Worm (Caenorhabditis elegans) whole organism, early embryonic: ENCODE data around the gene snr-4.

Experiments
- B0310.2 ChIP-seq: sonication (generic microtip); optimal IDR thresholded peaks from 2 replicates; lab custom pipeline; 2016; ENCODE audit warnings: mild to moderate bottlenecking, missing genetic modification characterization, missing compliant biosample characterization
- F13C5.2 ChIP-seq: sonication (generic microtip); optimal IDR thresholded peaks from 2 replicates; lab custom pipeline; 2017; ENCODE audit warnings: mild to moderate bottlenecking, missing genetic modification characterization, inconsistent platforms, missing compliant biosample characterization
- aly-1 ChIP-seq: sonication (generic microtip); optimal IDR thresholded peaks from 2 replicates; lab custom pipeline; 2016; ENCODE audit warnings: missing genetic modification characterization, missing compliant biosample characterization
- ama-1 ChIP-seq: fragments of 150-350 bp; optimal IDR thresholded peaks from 2 replicates; lab custom pipeline; 2014
- ceh-13 ChIP-seq: fragments of 200-800 bp; sonication (Bioruptor generic); optimal IDR thresholded peaks from 2 replicates; lab custom pipeline; 2018; ENCODE audit warnings: mild to moderate bottlenecking, missing genetic modification characterization, missing compliant biosample characterization
- ceh-36 ChIP-seq: sonication (generic microtip); optimal IDR thresholded peaks from 2 replicates; lab custom pipeline; 2016; ENCODE audit warnings: missing genetic modification characterization, inconsistent platforms, missing compliant biosample characterization
- ets-7 ChIP-seq: sonication (generic microtip); optimal IDR thresholded peaks from 2 replicates; lab custom pipeline; 2016; ENCODE audit warnings: missing genotype, missing genetic modification characterization, missing compliant biosample characterization
- flt-1 ChIP-seq: fragments of 200-800 bp; sonication (Bioruptor generic); IDR thresholded peaks from 2 replicates; pipeline ENCODE4 v1.3.6; 2022; ENCODE audit warnings: missing genetic modification characterization, missing compliant biosample characterization
- hmbx-1 ChIP-seq: sonication (generic microtip); optimal IDR thresholded peaks from 2 replicates; lab custom pipeline; 2016; ENCODE audit warnings: mild to moderate bottlenecking, missing genetic modification characterization, missing compliant biosample characterization
- hmg-4 ChIP-seq: fragments of 200-800 bp; sonication (Bioruptor generic); optimal IDR thresholded peaks from 2 replicates; lab custom pipeline; 2018; ENCODE audit warnings: mild to moderate bottlenecking, missing genetic modification characterization, missing compliant biosample characterization
- hnd-1 ChIP-seq: sonication (generic microtip); optimal IDR thresholded peaks from 2 replicates; lab custom pipeline; 2016; ENCODE audit warnings: missing genetic modification characterization, missing compliant biosample characterization
- pes-1 ChIP-seq: fragments of 200-800 bp; sonication (Bioruptor generic); IDR thresholded peaks from 2 replicates; pipeline ENCODE4 v1.3.6; 2022; ENCODE audit warnings: missing genetic modification reagents, missing genetic modification characterization, missing compliant biosample characterization
- scrt-1 ChIP-seq: fragments of 200-800 bp; sonication (Bioruptor generic); IDR thresholded peaks from 2 replicates; pipeline ENCODE4 v1.3.6; 2022; ENCODE audit warnings: missing genetic modification characterization, missing compliant biosample characterization
- sea-1 ChIP-seq: fragments of 200-800 bp; sonication (Bioruptor generic); conservative IDR thresholded peaks from 2 replicates; pipeline ENCODE4 v1.3.6; 2022; ENCODE audit warnings: missing genetic modification characterization, missing compliant biosample characterization
- tbx-11 ChIP-seq: fragments of 200-800 bp; sonication (Bioruptor generic); IDR thresholded peaks from 2 replicates; pipeline ENCODE4 v1.3.6; 2022; ENCODE audit warnings: missing genetic modification characterization, missing compliant biosample characterization
- tbx-37 ChIP-seq: fragments of 200-800 bp; sonication (Bioruptor generic); conservative IDR thresholded peaks from 2 replicates; pipeline ENCODE4 v1.3.6; 2022; ENCODE audit warnings: missing genetic modification reagents, missing genetic modification characterization, missing compliant biosample characterization
- tra-4 ChIP-seq: sonication (generic microtip); optimal IDR thresholded peaks from 2 replicates; lab custom pipeline; 2017; ENCODE audit warnings: missing genetic modification characterization, missing compliant biosample characterization

Gene snr-4

DNA sequence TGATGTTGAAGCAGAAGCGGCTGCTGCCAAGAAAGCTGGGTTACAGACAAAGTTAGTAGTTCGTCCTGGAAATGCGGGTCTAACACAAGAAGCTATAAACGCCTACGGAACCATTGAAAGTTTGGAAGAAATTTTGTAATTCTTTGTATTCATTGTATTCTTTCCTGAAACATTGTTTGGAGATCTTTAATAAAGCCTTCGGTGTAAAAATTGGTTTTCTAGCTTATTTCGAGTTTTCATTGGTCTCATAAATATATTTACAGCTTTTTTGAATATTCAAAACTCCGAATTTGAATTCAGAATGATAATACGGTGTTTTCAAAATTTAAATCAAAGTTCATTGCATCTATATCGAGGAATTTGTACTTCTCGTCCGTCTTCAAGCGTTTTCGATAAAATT, 44.7 kb downstream of the snr-4 start, which contains the start of gene F58H1.8:
F58H1.8 (plus strand) TSS at position 301 of the 400 bp plus-strand sequence.
- TF ChIP-seq flt-1 (GFP tag; lab: Robert Waterston, UW), result no peak
- no peak for TF ChIP-seq tbx-11 (GFP tag; lab: Robert Waterston, UW)
- TF ChIP-seq tbx-37 (GFP tag; lab: Robert Waterston, UW), result no peak
- TF ChIP-seq aly-1 (tag; lab: Kevin White, UChicago), result no peak
- TF ChIP-seq pes-1, result no peak
- TF ChIP-seq B0310.2 (tag; lab: Kevin White, UChicago), result no peak
- TF ChIP-seq ceh-36, result no peak
- no peak for TF ChIP-seq ama-1
- no peak for TF ChIP-seq sea-1 (GFP tag; lab: Robert Waterston, UW)
- no peak for TF ChIP-seq tra-4 (tag; lab: Kevin White, UChicago)
- TF ChIP-seq scrt-1, result no peak
- no peak for TF ChIP-seq ets-7 (tag; lab: Kevin White, UChicago)
- no peak for TF ChIP-seq hmbx-1 (tag; lab: Kevin White, UChicago)
- TF ChIP-seq ceh-13, result no peak
- TF ChIP-seq F13C5.2, result no peak
- TF ChIP-seq hnd-1 (tag; lab: Kevin White, UChicago), result no peak
- no peak for TF ChIP-seq hmg-4

DNA sequence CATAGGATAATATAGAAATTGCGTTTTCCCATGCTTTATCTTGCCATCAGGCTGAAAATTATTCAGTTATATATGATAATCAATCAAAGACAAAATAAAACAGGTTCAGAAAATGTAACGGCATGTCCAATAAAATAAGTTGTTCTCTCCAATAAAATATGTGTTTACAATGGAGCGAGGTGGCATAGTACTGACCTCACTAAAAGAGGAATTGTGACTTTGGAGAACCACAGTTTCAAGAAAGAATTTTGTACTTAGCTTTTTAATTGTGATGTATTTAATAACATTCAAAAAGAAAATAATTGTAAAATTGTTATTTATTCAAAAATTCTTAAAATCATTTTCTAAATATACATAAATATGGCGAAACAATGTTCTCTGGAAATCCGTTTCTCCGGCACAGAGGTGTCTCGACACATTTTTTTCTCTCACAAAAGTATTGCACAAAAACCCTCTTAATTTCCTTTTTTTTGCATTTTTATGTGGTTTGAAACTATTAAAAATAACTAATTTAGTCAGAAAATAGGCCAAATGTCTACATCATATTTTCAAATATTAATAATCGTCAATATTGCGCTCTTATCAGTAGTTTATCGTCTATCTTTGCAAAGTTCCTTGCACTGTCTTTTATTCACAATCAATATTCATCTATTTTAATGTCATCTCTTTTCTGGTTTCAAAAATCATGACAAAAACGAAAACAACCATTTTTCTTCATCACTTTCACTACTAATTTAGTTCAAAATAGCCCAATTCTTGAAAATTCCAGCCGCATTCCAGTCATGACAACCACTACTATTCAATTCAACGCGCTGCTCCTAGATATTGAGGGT, 46.1 kb downstream of the snr-4 start, which contains the start of the genes aman-2 and F58H1.3:
aman-2 (minus strand) TSS at position 51 of the 833 bp plus-strand sequence.
F58H1.3 (plus strand) TSS at position 783 of the 833 bp plus-strand sequence.
- TF ChIP-seq hmbx-1 (tag; lab: Kevin White, UChicago), result peak; percentile 34
- peak; percentile 14 for TF ChIP-seq tra-4 (tag; lab: Kevin White, UChicago)
- peak; percentile 30 for TF ChIP-seq F13C5.2
- TF ChIP-seq ceh-13, result no peak
- peak; percentile 18; the same call in 1 of the 2 replicates for TF ChIP-seq tbx-37 (GFP tag; lab: Robert Waterston, UW)

DNA sequence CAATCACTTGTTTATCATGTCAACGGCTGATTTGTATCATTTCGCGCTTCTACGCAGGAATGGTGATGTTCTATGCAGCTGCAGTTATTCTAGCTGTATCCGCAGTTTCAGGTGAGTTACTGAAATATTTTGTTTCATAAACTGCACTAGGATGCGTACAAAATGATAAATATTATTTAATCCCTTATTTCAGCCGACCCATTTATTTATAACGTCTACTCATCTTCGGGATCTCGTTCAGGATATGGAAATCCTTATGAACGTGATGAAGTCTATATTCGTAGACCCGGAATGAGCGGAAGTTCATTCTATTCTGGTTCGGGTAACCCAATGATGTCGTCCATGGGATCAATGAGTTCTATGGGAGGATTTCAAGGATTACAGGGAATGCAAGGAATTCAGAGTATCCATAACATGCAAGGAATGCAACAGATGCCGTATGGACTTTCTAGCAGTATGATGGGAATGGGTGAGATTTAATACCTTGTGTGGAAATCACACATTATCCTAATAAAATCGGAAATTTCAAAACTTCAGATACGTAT, 50.4 kb downstream of the snr-4 start, which contains the start of gene F58H1.2:
F58H1.2 (plus strand) TSS at position 51 of the 545 bp plus-strand sequence.
- TF ChIP-seq ets-7 (tag; lab: Kevin White, UChicago), result no peak
- no peak for TF ChIP-seq hmg-4
- no peak for TF ChIP-seq B0310.2 (tag; lab: Kevin White, UChicago)
- no peak for TF ChIP-seq flt-1 (GFP tag; lab: Robert Waterston, UW)
- no peak for TF ChIP-seq hnd-1 (tag; lab: Kevin White, UChicago)
- no peak for TF ChIP-seq aly-1 (tag; lab: Kevin White, UChicago)
- TF ChIP-seq ceh-36, result no peak
- no peak for TF ChIP-seq pes-1
- TF ChIP-seq tbx-37 (GFP tag; lab: Robert Waterston, UW), result no peak
- no peak for TF ChIP-seq F13C5.2
- no peak for TF ChIP-seq sea-1 (GFP tag; lab: Robert Waterston, UW)
